Worm (Caenorhabditis elegans): ENCODE results near the gene K08E5.6.
A peak's percentile ranks its signal among the peaks of the same experiment; 100 is the strongest.

The K08E5.6 gene

ce11 chrIII:10106390-10106789, 34.4 kb upstream of the K08E5.6 start, which contains the start of gene srt-55:
Gene srt-55, minus strand, starts transcription at chrIII:10106490.
- no peak for TF ChIP-seq tbx-11 (GFP tag; IDR thresholded peaks at IDR 0.05)
- TF ChIP-seq ceh-13 (GFP tag; optimal IDR thresholded peaks at IDR 0.05): no peak
- TF ChIP-seq sea-1 (GFP tag; conservative IDR thresholded peaks at IDR 0.05): no peak
- TF ChIP-seq flt-1 (GFP tag; IDR thresholded peaks at IDR 0.05): no peak
- no peak for TF ChIP-seq hmbx-1 (tag; optimal IDR thresholded peaks at IDR 0.05)
- no peak for TF ChIP-seq B0310.2 (tag; optimal IDR thresholded peaks at IDR 0.05)
- no peak for TF ChIP-seq hmg-4 (GFP tag; optimal IDR thresholded peaks at IDR 0.05)
- no peak for TF ChIP-seq tra-4 (tag; optimal IDR thresholded peaks at IDR 0.05)
- no peak for TF ChIP-seq aly-1 (tag; optimal IDR thresholded peaks at IDR 0.05)
- TF ChIP-seq ama-1 (optimal IDR thresholded peaks at IDR 0.05): no peak
- no peak for TF ChIP-seq pes-1 (GFP tag; IDR thresholded peaks at IDR 0.05)
- no peak for TF ChIP-seq scrt-1 (GFP tag; IDR thresholded peaks at IDR 0.05)
- no peak for TF ChIP-seq F13C5.2 (tag; optimal IDR thresholded peaks at IDR 0.05)
- no peak for TF ChIP-seq ceh-36 (tag; optimal IDR thresholded peaks at IDR 0.05)
- no peak for TF ChIP-seq hnd-1 (tag; optimal IDR thresholded peaks at IDR 0.05)

ce11 chrIII:10108995-10109394, 31.8 kb upstream of the K08E5.6 start, which contains the start of gene T16H12.9:
Gene T16H12.9, plus strand, starts transcription at chrIII:10109295.
- TF ChIP-seq ets-7 (tag; optimal IDR thresholded peaks at IDR 0.05) (no peak), flt-1 (GFP tag; IDR thresholded peaks at IDR 0.05) (no peak), hnd-1 (tag; optimal IDR thresholded peaks at IDR 0.05) (no peak), ceh-13 (GFP tag; optimal IDR thresholded peaks at IDR 0.05) (no peak), ceh-36 (tag; optimal IDR thresholded peaks at IDR 0.05) (no peak), F13C5.2 (tag; optimal IDR thresholded peaks at IDR 0.05) (no peak), scrt-1 (GFP tag; IDR thresholded peaks at IDR 0.05) (no peak), hmbx-1 (tag; optimal IDR thresholded peaks at IDR 0.05) (no peak), ama-1 (optimal IDR thresholded peaks at IDR 0.05) (no peak), B0310.2 (tag; optimal IDR thresholded peaks at IDR 0.05) (no peak), aly-1 (tag; optimal IDR thresholded peaks at IDR 0.05) (no peak), tra-4 (tag; optimal IDR thresholded peaks at IDR 0.05) (no peak)

ce11 chrIII:10112958-10113357, 27.9 kb upstream of the K08E5.6 start, which contains the start of gene vps-29:
Gene vps-29, minus strand, starts transcription at chrIII:10113058.
- TF ChIP-seq flt-1 (GFP tag; IDR thresholded peaks at IDR 0.05) (no peak), ets-7 (tag; optimal IDR thresholded peaks at IDR 0.05) (no peak), tra-4 (tag; optimal IDR thresholded peaks at IDR 0.05) (no peak), ama-1 (optimal IDR thresholded peaks at IDR 0.05) (no peak), scrt-1 (GFP tag; IDR thresholded peaks at IDR 0.05) (no peak), hmg-4 (GFP tag; optimal IDR thresholded peaks at IDR 0.05) (no peak), ceh-36 (tag; optimal IDR thresholded peaks at IDR 0.05) (no peak), tbx-37 (GFP tag; conservative IDR thresholded peaks at IDR 0.05) (no peak), sea-1 (GFP tag; conservative IDR thresholded peaks at IDR 0.05) (no peak)

- TF ChIP-seq hnd-1 (tag; optimal IDR thresholded peaks at IDR 0.05): no peak
- TF ChIP-seq F13C5.2 (tag; optimal IDR thresholded peaks at IDR 0.05): no peak
- TF ChIP-seq sea-1 (GFP tag; conservative IDR thresholded peaks at IDR 0.05): no peak
- TF ChIP-seq tra-4 (tag; optimal IDR thresholded peaks at IDR 0.05): no peak
- no peak for TF ChIP-seq tbx-37 (GFP tag; conservative IDR thresholded peaks at IDR 0.05)
- TF ChIP-seq ama-1 (optimal IDR thresholded peaks at IDR 0.05): no peak
- no peak for TF ChIP-seq tbx-11 (GFP tag; IDR thresholded peaks at IDR 0.05)
- no peak for TF ChIP-seq pes-1 (GFP tag; IDR thresholded peaks at IDR 0.05)
- no peak for TF ChIP-seq ets-7 (tag; optimal IDR thresholded peaks at IDR 0.05)
- TF ChIP-seq hmbx-1 (tag; optimal IDR thresholded peaks at IDR 0.05): no peak
- TF ChIP-seq B0310.2 (tag; optimal IDR thresholded peaks at IDR 0.05): no peak
- no peak for TF ChIP-seq aly-1 (tag; optimal IDR thresholded peaks at IDR 0.05)
- TF ChIP-seq scrt-1 (GFP tag; IDR thresholded peaks at IDR 0.05): no peak
- no peak for TF ChIP-seq ceh-13 (GFP tag; optimal IDR thresholded peaks at IDR 0.05)
These were observed 26.2 kb upstream of the K08E5.6 start, which contains the start of the genes ZK1128.1 and mett-10 for ce11 chrIII:10114662-10115061. Gene ZK1128.1, minus strand, starts transcription at chrIII:10114760. Gene mett-10, plus strand, starts transcription at chrIII:10115036.

DNA sequence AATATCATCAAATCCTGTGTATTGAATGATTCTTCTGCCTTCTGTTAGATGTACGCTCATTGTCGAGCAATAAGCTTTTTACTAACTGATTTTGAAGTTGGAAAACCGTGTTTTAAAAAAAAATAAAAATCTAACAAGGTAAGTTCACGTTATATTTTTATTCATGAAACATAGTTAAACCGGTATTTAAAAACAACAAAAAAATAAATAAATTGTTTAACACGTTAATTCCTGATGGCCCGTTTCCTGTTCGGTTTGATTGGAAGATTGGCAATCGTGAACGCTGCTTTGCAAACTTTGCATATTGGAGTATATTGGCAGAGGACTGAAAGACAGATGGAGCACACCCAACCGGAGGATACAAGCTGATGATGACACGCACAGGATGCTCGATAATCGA, 22.0 kb upstream of the K08E5.6 start, which contains the start of gene ZK1128.3:
Gene ZK1128.3, minus strand, starts transcription at position 101 of the 400 bp plus-strand sequence.
- TF ChIP-seq tbx-37 (GFP tag; conservative IDR thresholded peaks at IDR 0.05): no peak
- no peak for TF ChIP-seq aly-1 (tag; optimal IDR thresholded peaks at IDR 0.05)
- no peak for TF ChIP-seq hmbx-1 (tag; optimal IDR thresholded peaks at IDR 0.05)
- no peak for TF ChIP-seq ceh-13 (GFP tag; optimal IDR thresholded peaks at IDR 0.05)
- no peak for TF ChIP-seq flt-1 (GFP tag; IDR thresholded peaks at IDR 0.05)
- no peak for TF ChIP-seq hmg-4 (GFP tag; optimal IDR thresholded peaks at IDR 0.05)
- TF ChIP-seq F13C5.2 (tag; optimal IDR thresholded peaks at IDR 0.05): no peak
- TF ChIP-seq sea-1 (GFP tag; conservative IDR thresholded peaks at IDR 0.05): no peak
- no peak for TF ChIP-seq ets-7 (tag; optimal IDR thresholded peaks at IDR 0.05)
- no peak for TF ChIP-seq scrt-1 (GFP tag; IDR thresholded peaks at IDR 0.05)
- TF ChIP-seq ama-1 (optimal IDR thresholded peaks at IDR 0.05): no peak
- TF ChIP-seq B0310.2 (tag; optimal IDR thresholded peaks at IDR 0.05): no peak
- no peak for TF ChIP-seq tra-4 (tag; optimal IDR thresholded peaks at IDR 0.05)
- no peak for TF ChIP-seq pes-1 (GFP tag; IDR thresholded peaks at IDR 0.05)
- no peak for TF ChIP-seq ceh-36 (tag; optimal IDR thresholded peaks at IDR 0.05)
- no peak for TF ChIP-seq hnd-1 (tag; optimal IDR thresholded peaks at IDR 0.05)
- TF ChIP-seq tbx-11 (GFP tag; IDR thresholded peaks at IDR 0.05): no peak

- TF ChIP-seq sea-1 (GFP tag; conservative IDR thresholded peaks at IDR 0.05) (no peak), pes-1 (GFP tag; IDR thresholded peaks at IDR 0.05) (0 out of 2 replicates have a peak, but pooled peaks have one; percentile 48)
These were observed 20.6 kb upstream of the K08E5.6 start, which contains the start of the genes gtf-2H3 and ham-3 for ce11 chrIII:10120076-10120831. Gene gtf-2H3, minus strand, starts transcription at chrIII:10120148. Gene ham-3, plus strand, starts transcription at chrIII:10120781.

DNA sequence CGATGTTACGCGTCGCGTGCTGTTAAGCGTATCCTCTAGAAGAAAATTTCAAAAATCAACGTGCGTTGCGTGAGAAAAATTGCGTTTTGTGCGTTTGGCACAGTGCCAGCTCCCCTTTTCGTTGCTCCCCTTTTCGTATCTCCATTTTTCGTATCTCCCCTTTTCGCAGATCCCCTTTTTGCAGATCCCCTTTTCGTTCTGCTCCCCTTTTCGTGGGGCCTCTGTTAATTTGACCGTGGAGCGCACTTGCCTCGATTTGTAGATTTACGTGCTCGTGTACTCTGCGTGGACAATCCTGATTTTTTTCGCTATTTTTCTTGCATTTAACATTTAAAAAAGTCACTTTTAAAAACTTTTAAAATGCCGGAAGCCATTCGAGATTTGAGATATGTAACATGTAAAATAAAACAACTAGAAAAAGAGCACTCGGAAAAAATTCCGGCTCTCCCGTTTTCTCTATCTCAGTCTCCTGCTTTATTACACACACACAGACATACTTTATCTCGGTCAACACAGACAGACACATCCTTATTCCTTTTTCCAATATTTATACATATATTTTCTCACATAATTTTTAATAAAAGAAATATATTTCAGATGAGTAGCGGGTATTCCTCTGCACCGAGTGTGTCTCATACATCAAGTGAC, 17.1 kb upstream of the K08E5.6 start, which contains the start of gene ttll-4:
Gene ttll-4, plus strand, starts transcription at position 598 of the 648 bp plus-strand sequence.
- peak; percentile 59 for TF ChIP-seq tbx-37 (GFP tag; conservative IDR thresholded peaks at IDR 0.05)
- no peak for TF ChIP-seq F13C5.2 (tag; optimal IDR thresholded peaks at IDR 0.05)
- TF ChIP-seq tbx-11 (GFP tag; IDR thresholded peaks at IDR 0.05): peak; percentile 41; the same call in 1 of the 2 replicates
- TF ChIP-seq scrt-1 (GFP tag; IDR thresholded peaks at IDR 0.05): peak; percentile 72
- no peak for TF ChIP-seq ama-1 (optimal IDR thresholded peaks at IDR 0.05)
- TF ChIP-seq sea-1 (GFP tag; conservative IDR thresholded peaks at IDR 0.05): peak; percentile 79
- peak; percentile 83 for TF ChIP-seq pes-1 (GFP tag; IDR thresholded peaks at IDR 0.05)

All from whole organism, early embryonic.